Worm (Caenorhabditis elegans) whole organism, late embryonic: ENCODE data around the gene col-68.

Source experiments
- C08G9.2 ChIP-seq: sonication (generic microtip); optimal IDR thresholded peaks from 2 replicates; lab custom pipeline; 2016; ENCODE audit warnings: mild to moderate bottlenecking, missing genetic modification characterization, moderate library complexity, missing compliant biosample characterization
- K09A11.1 ChIP-seq: sonication (generic microtip); optimal IDR thresholded peaks from 2 replicates; lab custom pipeline; 2017; ENCODE audit warnings: antibody characterized with exemption, mild to moderate bottlenecking, missing genetic modification characterization, missing compliant biosample characterization; ENCODE audit not compliant: insufficient read depth
- T23F11.4 ChIP-seq: fragments of 200-800 bp; sonication (Bioruptor generic); optimal IDR thresholded peaks from 2 replicates; lab custom pipeline; 2018; ENCODE audit warnings: mild to moderate bottlenecking, missing genetic modification characterization, missing compliant biosample characterization
- dmd-4 ChIP-seq: sonication (generic microtip); optimal IDR thresholded peaks from 2 replicates; lab custom pipeline; 2016; ENCODE audit warnings: borderline replicate concordance, missing genetic modification characterization, missing compliant biosample characterization
- pag-3 ChIP-seq: sonication (generic microtip); optimal IDR thresholded peaks from 2 replicates; lab custom pipeline; 2016; ENCODE audit warnings: missing compliant biosample characterization, missing genetic modification characterization, borderline replicate concordance
- rnt-1 ChIP-seq: sonication (generic microtip); optimal IDR thresholded peaks from 2 replicates; lab custom pipeline; 2016; ENCODE audit warnings: missing genetic modification characterization, missing compliant biosample characterization

DNA sequence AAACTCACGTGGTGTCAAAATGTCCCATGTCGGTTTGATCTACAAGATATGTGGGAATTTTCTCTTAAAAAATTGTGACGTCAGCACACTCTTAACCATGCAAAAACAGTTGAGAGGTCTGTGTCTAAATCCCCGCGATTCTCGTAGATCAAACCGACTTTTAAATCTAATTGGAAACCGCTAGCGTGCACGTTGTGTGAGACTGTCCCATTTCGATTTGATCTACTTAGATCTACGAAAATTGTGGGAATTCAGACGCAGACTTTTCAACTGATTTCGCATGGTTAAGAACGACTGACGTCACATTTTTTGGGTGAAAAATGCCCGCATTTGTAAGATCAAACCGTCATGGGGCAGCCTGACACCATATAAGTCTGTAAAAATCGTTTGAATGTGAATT lies 46.5 kb upstream of the col-68 start:
- TF ChIP-seq T23F11.4 (no peak), pag-3 (tag; lab: Kevin White, UChicago) (no peak), C08G9.2 (tag; lab: Kevin White, UChicago) (no peak), rnt-1 (no peak), dmd-4 (tag; lab: Kevin White, UChicago) (no peak), K09A11.1 (no peak)
